5 fruit fly cellular contexts compared by ENCODE assay signal in genomic region chr2L:5059645-5060254, dm6.
TF ChIP-seq lines count a peak whose summit lies in the region.

TSS of gene Rpn11 (minus strand) at chr2L:5059790.

- no peak for TF ChIP-seq CTCF in whole organism, embryonic (GFP tag; optimal IDR thresholded peaks at IDR 0.05; lab: Kevin White, UChicago)

TF ChIP-seq in whole organism, adult, 20 proteins besides CTCF, POLR2A, EP300 and RAD21 (continues in another document):
- peak; percentile 72 for TF ChIP-seq CG11617 (GFP tag; optimal IDR thresholded peaks at IDR 0.05; lab: Kevin White, UChicago)
- peak; percentile 63 for TF ChIP-seq ovo (GFP tag; optimal IDR thresholded peaks at IDR 0.05; lab: Kevin White, UChicago)
- no peak for TF ChIP-seq toe (GFP tag; optimal IDR thresholded peaks at IDR 0.05; lab: Kevin White, UChicago)
- TF ChIP-seq Mnt (GFP tag; optimal IDR thresholded peaks at IDR 0.05; lab: Kevin White, UChicago) = peak; percentile 28
- peak; percentile 62 for TF ChIP-seq CG14711 (tag; optimal IDR thresholded peaks at IDR 0.05; lab: Kevin White, UChicago)
- peak; percentile 64 for TF ChIP-seq bab1 (GFP tag; optimal IDR thresholded peaks at IDR 0.05; lab: Kevin White, UChicago)
- TF ChIP-seq CG7101 (tag; optimal IDR thresholded peaks at IDR 0.05; lab: Kevin White, UChicago) = peak; percentile 56
- peak; percentile 74 for TF ChIP-seq CG33017 (tag; optimal IDR thresholded peaks at IDR 0.05; lab: Kevin White, UChicago)
- peak; percentile 57 for TF ChIP-seq Crg-1 (GFP tag; optimal IDR thresholded peaks at IDR 0.05; lab: Kevin White, UChicago)
- TF ChIP-seq Hr96 (GFP tag; optimal IDR thresholded peaks at IDR 0.05; lab: Kevin White, UChicago) = no peak
- TF ChIP-seq kay (GFP tag; lab: Kevin White, UChicago; ENCODE audit: borderline replicate concordance) = no peak
- no peak for TF ChIP-seq CG5204 (GFP tag; optimal IDR thresholded peaks at IDR 0.05; lab: Kevin White, UChicago)
- TF ChIP-seq cic (GFP tag; optimal IDR thresholded peaks at IDR 0.05; lab: Kevin White, UChicago) = no peak
- TF ChIP-seq CG12768 (GFP tag; optimal IDR thresholded peaks at IDR 0.05; lab: Kevin White, UChicago) = peak; percentile 56
- peak; percentile 23 for TF ChIP-seq Clk (GFP tag; optimal IDR thresholded peaks at IDR 0.05; lab: Kevin White, UChicago)
- peak; percentile 77 for TF ChIP-seq CG1620 (GFP tag; optimal IDR thresholded peaks at IDR 0.05; lab: Kevin White, UChicago)
- peak; percentile 94 to 98 for TF ChIP-seq cnc (optimal IDR thresholded peaks at IDR 0.05; lab: Kevin White, UChicago)
- peak; percentile 97 for TF ChIP-seq tj (GFP tag; optimal IDR thresholded peaks at IDR 0.05; lab: Kevin White, UChicago)

TF ChIP-seq in whole organism, embryonic, 481 proteins besides CTCF, POLR2A, EP300 and RAD21 (continues in another document):
- TF ChIP-seq sisA (GFP tag; IDR thresholded peaks at IDR 0.05; lab: Robert Waterston, UW) = peak; percentile 12; the same call in 1 of the 2 replicates
- no peak for TF ChIP-seq Neu2 (GFP tag; optimal IDR thresholded peaks at IDR 0.05; lab: Kevin White, UChicago; ENCODE audit: borderline replicate concordance)
- TF ChIP-seq hbn (GFP tag; IDR thresholded peaks at IDR 0.05; lab: Robert Waterston, UW; ENCODE audit: partially characterized antibody) = peak; percentile 35; the same call in 1 of the 2 replicates
- no peak for TF ChIP-seq al (GFP tag; IDR thresholded peaks at IDR 0.05; lab: Robert Waterston, UW)
- TF ChIP-seq CG7963 (GFP tag; IDR thresholded peaks at IDR 0.05; lab: Robert Waterston, UW; ENCODE audit: partially characterized antibody) = no peak
- TF ChIP-seq Doc2 (GFP tag; IDR thresholded peaks at IDR 0.05; lab: Robert Waterston, UW) = no peak
- TF ChIP-seq CG30431 (GFP tag; optimal IDR thresholded peaks at IDR 0.05; lab: Kevin White, UChicago) = no peak
- peak; percentile 62 for TF ChIP-seq slbo (GFP tag; IDR thresholded peaks at IDR 0.05; lab: Robert Waterston, UW)
- no peak for TF ChIP-seq CG2889 (GFP tag; IDR thresholded peaks at IDR 0.05; lab: Robert Waterston, UW)
- TF ChIP-seq CG10462 (GFP tag; optimal IDR thresholded peaks at IDR 0.05; lab: Kevin White, UChicago) = peak; percentile 11
- peak; percentile 23 for TF ChIP-seq CG17568 (GFP tag; optimal IDR thresholded peaks at IDR 0.05; lab: Kevin White, UChicago)
- TF ChIP-seq tll (GFP tag; optimal IDR thresholded peaks at IDR 0.05; lab: Kevin White, UChicago) = no peak
- TF ChIP-seq zen (tag; optimal IDR thresholded peaks at IDR 0.05; lab: Kevin White, UChicago) = peak; percentile 30
- TF ChIP-seq Bdp1 (GFP tag; optimal IDR thresholded peaks at IDR 0.05; lab: Kevin White, UChicago) = peak; percentile 15
- no peak for TF ChIP-seq hkb (optimal IDR thresholded peaks at IDR 0.05; lab: Kevin White, UChicago)
- TF ChIP-seq hkb (GFP tag; IDR thresholded peaks at IDR 0.05; lab: Robert Waterston, UW) = no peak
- TF ChIP-seq lab (GFP tag; optimal IDR thresholded peaks at IDR 0.05; lab: Kevin White, UChicago) = peak; percentile 62
- TF ChIP-seq CG4820 (GFP tag; optimal IDR thresholded peaks at IDR 0.05; lab: Kevin White, UChicago) = peak; percentile 52

TF ChIP-seq in whole organism, prepupa, 60 proteins besides CTCF, POLR2A, EP300 and RAD21 (continues in another document):
- TF ChIP-seq net (GFP tag; optimal IDR thresholded peaks at IDR 0.05; lab: Kevin White, UChicago) = peak; percentile 37
- peak; percentile 46 for TF ChIP-seq CG8632 (GFP tag; optimal IDR thresholded peaks at IDR 0.05; lab: Kevin White, UChicago)
- peak; percentile 68 for TF ChIP-seq esn (GFP tag; optimal IDR thresholded peaks at IDR 0.05; lab: Kevin White, UChicago)
- no peak for TF ChIP-seq CG16779 (tag; optimal IDR thresholded peaks at IDR 0.05; lab: Kevin White, UChicago)
- TF ChIP-seq CG4318 (GFP tag; optimal IDR thresholded peaks at IDR 0.05; lab: Kevin White, UChicago) = no peak
- no peak for TF ChIP-seq dac (GFP tag; optimal IDR thresholded peaks at IDR 0.05; lab: Kevin White, UChicago)
- TF ChIP-seq CG11902 (GFP tag; optimal IDR thresholded peaks at IDR 0.05; lab: Kevin White, UChicago) = peak; percentile 0
- 0 out of 2 replicates have a peak, but pooled peaks have one; percentile 12 for TF ChIP-seq Gug (GFP tag; IDR thresholded peaks at IDR 0.05; lab: Robert Waterston, UW)
- TF ChIP-seq cyc (GFP tag; optimal IDR thresholded peaks at IDR 0.05; lab: Kevin White, UChicago) = peak; percentile 38
- TF ChIP-seq CG32006 (GFP tag; optimal IDR thresholded peaks at IDR 0.05; lab: Kevin White, UChicago) = peak; percentile 46
- peak; percentile 65 for TF ChIP-seq CG10631 (GFP tag; optimal IDR thresholded peaks at IDR 0.05; lab: Kevin White, UChicago)
- TF ChIP-seq pdm3 (GFP tag; optimal IDR thresholded peaks at IDR 0.05; lab: Kevin White, UChicago) = no peak
- TF ChIP-seq CG3919 (GFP tag; optimal IDR thresholded peaks at IDR 0.05; lab: Kevin White, UChicago) = peak; percentile 44
- TF ChIP-seq topi (GFP tag; optimal IDR thresholded peaks at IDR 0.05; lab: Kevin White, UChicago) = peak; percentile 55
- peak; percentile 21 for TF ChIP-seq fd59A (GFP tag; optimal IDR thresholded peaks at IDR 0.05; lab: Kevin White, UChicago)
- TF ChIP-seq CG6854 (GFP tag; optimal IDR thresholded peaks at IDR 0.05; lab: Kevin White, UChicago) = no peak
- TF ChIP-seq CG6276 (GFP tag; optimal IDR thresholded peaks at IDR 0.05; lab: Kevin White, UChicago) = no peak
- 0 out of 2 replicates have a peak, but pooled peaks have one; percentile 19 for TF ChIP-seq CG15336 (GFP tag; IDR thresholded peaks at IDR 0.05; lab: Robert Waterston, UW)
- TF ChIP-seq CG11294 (GFP tag; IDR thresholded peaks at IDR 0.05; lab: Robert Waterston, UW) = no peak

TF ChIP-seq in whole organism, pupa, 21 proteins besides CTCF, POLR2A, EP300 and RAD21:
- TF ChIP-seq CG14655 (GFP tag; optimal IDR thresholded peaks at IDR 0.05; lab: Kevin White, UChicago) (no peak), CG12605 (GFP tag; IDR thresholded peaks at IDR 0.05; lab: Robert Waterston, UW) (no peak), CG10348 (GFP tag; IDR thresholded peaks at IDR 0.05; lab: Robert Waterston, UW) (no peak), Pif1B (GFP tag; optimal IDR thresholded peaks at IDR 0.05; lab: Kevin White, UChicago) (no peak), CG9948 (tag; optimal IDR thresholded peaks at IDR 0.05; lab: Kevin White, UChicago) (peak; percentile 41), fd96Ca (GFP tag; IDR thresholded peaks at IDR 0.05; lab: Robert Waterston, UW) (no peak), rn (GFP tag; IDR thresholded peaks at IDR 0.05; lab: Robert Waterston, UW) (no peak), CG4496 (GFP tag; IDR thresholded peaks at IDR 0.05; lab: Robert Waterston, UW) (peak; percentile 40; the same call in 1 of the 3 replicates), CG8301 (tag; optimal IDR thresholded peaks at IDR 0.05; lab: Kevin White, UChicago) (peak; percentile 39), CG13204 (GFP tag; optimal IDR thresholded peaks at IDR 0.05; lab: Kevin White, UChicago) (no peak), CG17806 (tag; optimal IDR thresholded peaks at IDR 0.05; lab: Kevin White, UChicago) (peak; percentile 31), Ets98B (GFP tag; IDR thresholded peaks at IDR 0.05; lab: Robert Waterston, UW) (no peak), Pif1A (GFP tag; optimal IDR thresholded peaks at IDR 0.05; lab: Kevin White, UChicago) (no peak), Snoo (tag; optimal IDR thresholded peaks at IDR 0.05; lab: Kevin White, UChicago) (peak; percentile 49), gl (tag; optimal IDR thresholded peaks at IDR 0.05; lab: Kevin White, UChicago) (no peak), CG8159 (tag; optimal IDR thresholded peaks at IDR 0.05; lab: Kevin White, UChicago) (peak; percentile 62), CG15710 (tag; optimal IDR thresholded peaks at IDR 0.05; lab: Kevin White, UChicago) (peak; percentile 52), CG32121 (GFP tag; IDR thresholded peaks at IDR 0.05; lab: Robert Waterston, UW) (no peak), CG34367 (tag; optimal IDR thresholded peaks at IDR 0.05; lab: Kevin White, UChicago) (peak; percentile 43), EcR (GFP tag; optimal IDR thresholded peaks at IDR 0.05; lab: Kevin White, UChicago) (no peak), D1 (tag; optimal IDR thresholded peaks at IDR 0.05; lab: Kevin White, UChicago) (no peak)

TF ChIP-seq in whole organism, wandering third instar larva, 38 proteins besides CTCF, POLR2A, EP300 and RAD21 (continues in another document):
- TF ChIP-seq CG9705 (GFP tag; optimal IDR thresholded peaks at IDR 0.05; lab: Kevin White, UChicago) = peak; percentile 43
- peak; percentile 8 for TF ChIP-seq ey (GFP tag; optimal IDR thresholded peaks at IDR 0.05; lab: Kevin White, UChicago)
- TF ChIP-seq dsf (GFP tag; optimal IDR thresholded peaks at IDR 0.05; lab: Kevin White, UChicago; ENCODE audit: borderline replicate concordance) = no peak
- TF ChIP-seq GATAd (GFP tag; optimal IDR thresholded peaks at IDR 0.05; lab: Kevin White, UChicago) = no peak
- TF ChIP-seq sage (GFP tag; optimal IDR thresholded peaks at IDR 0.05; lab: Kevin White, UChicago) = no peak
- TF ChIP-seq h (GFP tag; optimal IDR thresholded peaks at IDR 0.05; lab: Kevin White, UChicago) = peak; percentile 69
- peak; percentile 54 for TF ChIP-seq brk (GFP tag; optimal IDR thresholded peaks at IDR 0.05; lab: Kevin White, UChicago)
- no peak for TF ChIP-seq CrebA (GFP tag; optimal IDR thresholded peaks at IDR 0.05; lab: Kevin White, UChicago; ENCODE audit: borderline replicate concordance)
- no peak for TF ChIP-seq lola (GFP tag; optimal IDR thresholded peaks at IDR 0.05; lab: Kevin White, UChicago)
- TF ChIP-seq sv (GFP tag; optimal IDR thresholded peaks at IDR 0.05; lab: Kevin White, UChicago) = peak; percentile 26
- TF ChIP-seq Vsx2 (GFP tag; optimal IDR thresholded peaks at IDR 0.05; lab: Kevin White, UChicago; ENCODE audit: partially characterized antibody) = no peak
- peak; percentile 43 for TF ChIP-seq br (GFP tag; optimal IDR thresholded peaks at IDR 0.05; lab: Kevin White, UChicago)
- TF ChIP-seq psq (GFP tag; optimal IDR thresholded peaks at IDR 0.05; lab: Kevin White, UChicago) = peak; percentile 41
- peak; percentile 81 for TF ChIP-seq woc (GFP tag; optimal IDR thresholded peaks at IDR 0.05; lab: Kevin White, UChicago)
- TF ChIP-seq OdsH (GFP tag; optimal IDR thresholded peaks at IDR 0.05; lab: Kevin White, UChicago) = no peak
- TF ChIP-seq Myc (optimal IDR thresholded peaks at IDR 0.05; lab: Kevin White, UChicago) = peak; percentile 91
- TF ChIP-seq jim (GFP tag; optimal IDR thresholded peaks at IDR 0.05; lab: Kevin White, UChicago) = no peak
- peak; percentile 10 for TF ChIP-seq Hnf4 (GFP tag; optimal IDR thresholded peaks at IDR 0.05; lab: Kevin White, UChicago)
- TF ChIP-seq HLH106 (tag; optimal IDR thresholded peaks at IDR 0.05; lab: Kevin White, UChicago) = peak; percentile 69
- no peak for TF ChIP-seq Hr78 (GFP tag; optimal IDR thresholded peaks at IDR 0.05; lab: Kevin White, UChicago)
- TF ChIP-seq rgr (GFP tag; optimal IDR thresholded peaks at IDR 0.05; lab: Kevin White, UChicago) = peak; percentile 42
- TF ChIP-seq Hr83 (GFP tag; optimal IDR thresholded peaks at IDR 0.05; lab: Kevin White, UChicago; ENCODE audit: poor library complexity, severe bottlenecking) = peak; percentile 5
- TF ChIP-seq tai (GFP tag; optimal IDR thresholded peaks at IDR 0.05; lab: Kevin White, UChicago) = no peak
- TF ChIP-seq dl (GFP tag; optimal IDR thresholded peaks at IDR 0.05; lab: Kevin White, UChicago; ENCODE audit: insufficient read depth in 1 of 2, partially characterized antibody in 2 of 2) = no peak
